Fruit fly (Drosophila melanogaster): Measurements from ENCODE around the gene chico.

Gene chico

dm6 chr2L:10291276-10291675, 44.4 kb upstream of the chico start:
- TF ChIP-seq Kr (GFP tag; optimal IDR thresholded peaks at IDR 0.05) (no peak), Abd-B (GFP tag; optimal IDR thresholded peaks at IDR 0.05) (no peak), bigmax (GFP tag; optimal IDR thresholded peaks at IDR 0.05) (no peak), Atf3 (GFP tag; optimal IDR thresholded peaks at IDR 0.05) (no peak), CG13123 (GFP tag; optimal IDR thresholded peaks at IDR 0.05) (no peak), Awh (GFP tag; IDR thresholded peaks at IDR 0.05) (no peak), CG10267 (tag; optimal IDR thresholded peaks at IDR 0.05) (no peak), Elba2 (GFP tag; optimal IDR thresholded peaks at IDR 0.05) (peak; percentile 100), zfh2 (GFP tag; optimal IDR thresholded peaks at IDR 0.05) (no peak), insv (GFP tag; optimal IDR thresholded peaks at IDR 0.05) (peak in 1 of 2 experiments; percentile 94), CG9215 (GFP tag; IDR thresholded peaks at IDR 0.05) (no peak)

- TF ChIP-seq sisA (GFP tag; IDR thresholded peaks at IDR 0.05) (no peak), CG33213 (GFP tag; optimal IDR thresholded peaks at IDR 0.05) (no peak), nmo (GFP tag; optimal IDR thresholded peaks at IDR 0.05) (no peak), lov (optimal IDR thresholded peaks at IDR 0.05) (no peak), lov (GFP tag; IDR thresholded peaks at IDR 0.05) (no peak), trh (GFP tag; optimal IDR thresholded peaks at IDR 0.05) (no peak), lab (GFP tag; optimal IDR thresholded peaks at IDR 0.05) (no peak), E2f1 (GFP tag; IDR thresholded peaks at IDR 0.05) (no peak), CG17802 (tag; optimal IDR thresholded peaks at IDR 0.05) (no peak), sd (tag; optimal IDR thresholded peaks at IDR 0.05) (no peak), Hr51 (GFP tag; optimal IDR thresholded peaks at IDR 0.05) (no peak), CG18262 (tag; optimal IDR thresholded peaks at IDR 0.05) (no peak), CG14965 (GFP tag; optimal IDR thresholded peaks at IDR 0.05; ENCODE audit: borderline replicate concordance) (no peak), CG12391 (tag; optimal IDR thresholded peaks at IDR 0.05) (no peak), CG10147 (GFP tag; optimal IDR thresholded peaks at IDR 0.05) (no peak), ap (GFP tag; IDR thresholded peaks at IDR 0.05) (no peak), aop (GFP tag; IDR thresholded peaks at IDR 0.05) (no peak), jing (GFP tag; optimal IDR thresholded peaks at IDR 0.05) (no peak), CG3847 (GFP tag; IDR thresholded peaks at IDR 0.05) (no peak)
Measured at dm6 chr2L:10280772-10281171, 33.9 kb upstream of the chico start, which contains the start of gene CG34043. Gene CG34043 (minus strand): TSS chr2L:10280872.

DNA sequence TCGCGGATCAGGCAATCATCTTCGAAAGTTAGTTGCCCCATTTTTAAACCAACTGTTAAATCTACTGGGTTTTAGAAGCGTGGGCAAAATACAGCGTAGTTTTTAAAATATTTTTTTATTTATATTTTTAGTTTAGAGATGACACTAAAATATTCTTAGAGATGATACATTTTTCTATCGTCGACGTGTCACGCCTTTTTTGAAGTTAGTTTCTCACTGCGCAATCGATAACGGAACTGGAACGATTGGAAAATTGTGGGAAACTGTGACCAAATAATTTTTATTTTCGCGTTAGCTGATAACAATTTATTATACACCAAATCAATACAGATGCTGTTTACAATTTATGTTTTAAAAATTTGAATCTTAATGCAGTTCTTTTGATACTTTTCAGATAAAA, 31.8 kb upstream of the chico start, which contains the start of gene Utx:
Gene Utx, minus strand, starts transcription at position 154 of the 400 bp plus-strand sequence.
- TF ChIP-seq ssp (GFP tag; IDR thresholded peaks at IDR 0.05) (peak; percentile 94), row (GFP tag; IDR thresholded peaks at IDR 0.05) (peak; percentile 87), Mad (GFP tag; optimal IDR thresholded peaks at IDR 0.05) (no peak), mld (GFP tag; IDR thresholded peaks at IDR 0.05; ENCODE audit: partially characterized antibody) (peak; percentile 66; the same call in 1 of the 3 replicates), CG7357 (GFP tag; IDR thresholded peaks at IDR 0.05) (peak; percentile 89), fd3F (GFP tag; optimal IDR thresholded peaks at IDR 0.05) (no peak), Kr (GFP tag; optimal IDR thresholded peaks at IDR 0.05) (no peak), Dp (GFP tag; optimal IDR thresholded peaks at IDR 0.05) (peak; percentile 45), Sry-δ (GFP tag; optimal IDR thresholded peaks at IDR 0.05) (peak; percentile 92), CG17802 (tag; optimal IDR thresholded peaks at IDR 0.05) (peak; percentile 80), CG10462 (GFP tag; optimal IDR thresholded peaks at IDR 0.05) (no peak), CG8290 (GFP tag; optimal IDR thresholded peaks at IDR 0.05) (peak; percentile 5), CG8290 (tag; optimal IDR thresholded peaks at IDR 0.05) (no peak), Abd-B (GFP tag; optimal IDR thresholded peaks at IDR 0.05) (no peak), CG30403 (GFP tag; optimal IDR thresholded peaks at IDR 0.05) (peak; percentile 1), inv (GFP tag; IDR thresholded peaks at IDR 0.05; ENCODE audit: partially characterized antibody) (peak; percentile 88), esg (GFP tag; conservative IDR thresholded peaks at IDR 0.05) (no peak), Scr (GFP tag; IDR thresholded peaks at IDR 0.05; ENCODE audit: partially characterized antibody) (peak; percentile 80), tna (GFP tag; IDR thresholded peaks at IDR 0.05; ENCODE audit: partially characterized antibody) (peak; percentile 69), Asciz (GFP tag; optimal IDR thresholded peaks at IDR 0.05) (no peak), HLH4C (GFP tag; IDR thresholded peaks at IDR 0.05; ENCODE audit: partially characterized antibody) (peak; percentile 78), CG16813 (GFP tag; IDR thresholded peaks at IDR 0.05; ENCODE audit: partially characterized antibody) (peak; percentile 89), ato (GFP tag; IDR thresholded peaks at IDR 0.05; ENCODE audit: partially characterized antibody) (peak; percentile 62)
